Worm (Caenorhabditis elegans): ENCODE data around the gene gly-3.
A peak's percentile ranks its signal among the peaks of the same experiment; 100 is the strongest.

The gly-3 gene

ce11 chrIII:7894724-7895123 is 22.8 kb downstream of the gly-3 start, which contains the start of gene ZK688.4:
Gene ZK688.4, plus strand, starts transcription at chrIII:7895024.
- TF ChIP-seq nhr-21 (tag; optimal IDR thresholded peaks at IDR 0.05) = no peak
- TF ChIP-seq R02D3.7 (tag; optimal IDR thresholded peaks at IDR 0.05) = no peak
- TF ChIP-seq dmd-4 (tag; optimal IDR thresholded peaks at IDR 0.05) = no peak
- TF ChIP-seq mbf-1 (tag; optimal IDR thresholded peaks at IDR 0.05) = no peak
- TF ChIP-seq unc-55 (GFP tag; optimal IDR thresholded peaks at IDR 0.05) = no peak
- TF ChIP-seq fos-1 (tag; optimal IDR thresholded peaks at IDR 0.05) = no peak

- no peak for TF ChIP-seq ceh-82 (tag; optimal IDR thresholded peaks at IDR 0.05)
- TF ChIP-seq zag-1 (tag; optimal IDR thresholded peaks at IDR 0.05) = no peak
- no peak for TF ChIP-seq ceh-16 (tag; optimal IDR thresholded peaks at IDR 0.05)
- TF ChIP-seq elt-3 (tag; optimal IDR thresholded peaks at IDR 0.05) = no peak
- TF ChIP-seq aly-2 (tag; optimal IDR thresholded peaks at IDR 0.05) = no peak
- TF ChIP-seq blmp-1 (tag; optimal IDR thresholded peaks at IDR 0.05; ENCODE audit: insufficient read depth) = no peak
- TF ChIP-seq mdl-1 (tag; optimal IDR thresholded peaks at IDR 0.05) = no peak
- no peak for TF ChIP-seq unc-62 (GFP tag; optimal IDR thresholded peaks at IDR 0.05)
- no peak for TF ChIP-seq mbf-1 (tag; optimal IDR thresholded peaks at IDR 0.05)
- no peak for TF ChIP-seq ztf-4 (tag; optimal IDR thresholded peaks at IDR 0.05)
- TF ChIP-seq sma-9 (GFP tag; optimal IDR thresholded peaks at IDR 0.05) = no peak
- no peak for TF ChIP-seq sma-9 (tag; optimal IDR thresholded peaks at IDR 0.05)
- no peak for TF ChIP-seq mab-5 (tag; optimal IDR thresholded peaks at IDR 0.05)
- TF ChIP-seq lin-39 (tag; optimal IDR thresholded peaks at IDR 0.05) = no peak
Measured at ce11 chrIII:7893224-7893623, 24.3 kb downstream of the gly-3 start.

ce11 chrIII:7892333-7892732 is 25.2 kb downstream of the gly-3 start:
- TF ChIP-seq nhr-77 (tag; optimal IDR thresholded peaks at IDR 0.05) = no peak
- no peak for TF ChIP-seq ztf-11 (tag; optimal IDR thresholded peaks at IDR 0.05)
- no peak for TF ChIP-seq alr-1 (tag; optimal IDR thresholded peaks at IDR 0.05)
- no peak for TF ChIP-seq blmp-1 (tag; optimal IDR thresholded peaks at IDR 0.05; ENCODE audit: insufficient read depth)
- TF ChIP-seq nhr-23 (tag; optimal IDR thresholded peaks at IDR 0.05) = no peak
- no peak for TF ChIP-seq ceh-82 (tag; optimal IDR thresholded peaks at IDR 0.05)
- TF ChIP-seq skn-1 (tag; optimal IDR thresholded peaks at IDR 0.05) = no peak
- TF ChIP-seq lsy-2 (tag; optimal IDR thresholded peaks at IDR 0.05) = no peak
- no peak for TF ChIP-seq R02D3.7 (tag; optimal IDR thresholded peaks at IDR 0.05)
- TF ChIP-seq fos-1 (tag; optimal IDR thresholded peaks at IDR 0.05) = no peak
- no peak for TF ChIP-seq sma-3 (GFP tag; optimal IDR thresholded peaks at IDR 0.05)
- TF ChIP-seq lin-13 (GFP tag; optimal IDR thresholded peaks at IDR 0.05) = no peak
- TF ChIP-seq unc-55 (GFP tag; optimal IDR thresholded peaks at IDR 0.05) = no peak
- no peak for TF ChIP-seq ceh-16 (tag; optimal IDR thresholded peaks at IDR 0.05)

- TF ChIP-seq lsy-2 (tag; optimal IDR thresholded peaks at IDR 0.05) (peak; percentile 60 to 69), fos-1 (tag; optimal IDR thresholded peaks at IDR 0.05) (peak; percentile 93), gmeb-1 (tag; optimal IDR thresholded peaks at IDR 0.05) (peak; percentile 65), ztf-1 (GFP tag; conservative IDR thresholded peaks at IDR 0.05) (no peak), Y55F3AM.14 (GFP tag; optimal IDR thresholded peaks at IDR 0.05) (no peak), nhr-77 (tag; optimal IDR thresholded peaks at IDR 0.05) (no peak), nhr-129 (tag; optimal IDR thresholded peaks at IDR 0.05) (peak; percentile 82), aly-2 (tag; optimal IDR thresholded peaks at IDR 0.05) (no peak), lin-11 (tag; optimal IDR thresholded peaks at IDR 0.05) (no peak), elt-3 (tag; optimal IDR thresholded peaks at IDR 0.05) (no peak), sma-3 (GFP tag; optimal IDR thresholded peaks at IDR 0.05) (peak; percentile 70), ama-1 (optimal IDR thresholded peaks at IDR 0.05) (peak; percentile 35), lin-39 (tag; optimal IDR thresholded peaks at IDR 0.05) (no peak), F13H6.1 (tag; optimal IDR thresholded peaks at IDR 0.05) (peak; percentile 87), lin-13 (GFP tag; optimal IDR thresholded peaks at IDR 0.05) (peak; percentile 34), sma-9 (GFP tag; optimal IDR thresholded peaks at IDR 0.05) (peak; percentile 84), sma-9 (tag; optimal IDR thresholded peaks at IDR 0.05) (no peak), C34F6.9 (tag; optimal IDR thresholded peaks at IDR 0.05) (peak; percentile 87), unc-39 (tag; optimal IDR thresholded peaks at IDR 0.05) (no peak), elt-1 (tag; optimal IDR thresholded peaks at IDR 0.05) (no peak), alr-1 (tag; optimal IDR thresholded peaks at IDR 0.05) (no peak), R02D3.7 (tag; optimal IDR thresholded peaks at IDR 0.05) (no peak), snpc-4 (tag; optimal IDR thresholded peaks at IDR 0.05) (peak; percentile 47), nhr-10 (tag; optimal IDR thresholded peaks at IDR 0.05) (no peak), nhr-12 (tag; optimal IDR thresholded peaks at IDR 0.05) (no peak), ceh-82 (tag; optimal IDR thresholded peaks at IDR 0.05) (no peak), nhr-23 (tag; optimal IDR thresholded peaks at IDR 0.05) (no peak), mab-5 (tag; optimal IDR thresholded peaks at IDR 0.05) (no peak), ztf-11 (tag; optimal IDR thresholded peaks at IDR 0.05) (no peak), unc-62 (GFP tag; optimal IDR thresholded peaks at IDR 0.05) (no peak), crh-2 (tag; optimal IDR thresholded peaks at IDR 0.05) (peak; percentile 85), nhr-25 (tag; optimal IDR thresholded peaks at IDR 0.05) (peak; percentile 88), egl-27 (tag; optimal IDR thresholded peaks at IDR 0.05) (peak; percentile 37), blmp-1 (tag; optimal IDR thresholded peaks at IDR 0.05; ENCODE audit: insufficient read depth) (peak; percentile 87), unc-55 (GFP tag; optimal IDR thresholded peaks at IDR 0.05) (peak; percentile 78), nhr-11 (tag; optimal IDR thresholded peaks at IDR 0.05) (no peak), ztf-4 (tag; optimal IDR thresholded peaks at IDR 0.05) (peak; percentile 18)
Measured at ce11 chrIII:7891573-7892306, 25.8 kb downstream of the gly-3 start, which contains the start of the genes ZK688.5 and fahd-1. Gene ZK688.5, minus strand, starts transcription at chrIII:7891623. Gene fahd-1, plus strand, starts transcription at chrIII:7892256.
